Fruit fly (Drosophila melanogaster) whole organism, wandering third instar larva: ENCODE results near the gene CG13926.

ENCODE experiments used
- Abd-B ChIP-seq: fragments of >200 bp; optimal IDR thresholded peaks from 2 replicates; lab custom pipeline; 2017; ENCODE audit warnings: missing biosample characterization, missing genetic modification characterization
- CG32264 ChIP-seq: fragments of 200-800 bp; sonication (Bioruptor generic); optimal IDR thresholded peaks from 2 replicates; lab custom pipeline; 2016; ENCODE audit warnings: missing biosample characterization, missing genetic modification characterization
- CrebA ChIP-seq: fragments of 200-800 bp; sonication (Bioruptor generic); optimal IDR thresholded peaks from 2 replicates; lab custom pipeline; 2016; ENCODE audit warnings: missing biosample characterization, mild to moderate bottlenecking, missing genetic modification characterization, borderline replicate concordance
- Dfd ChIP-seq: fragments of >200 bp; optimal IDR thresholded peaks from 2 replicates; lab custom pipeline; 2017; ENCODE audit warnings: missing biosample characterization, missing genetic modification characterization
- Dif ChIP-seq: fragments of 200-275, 200-300 bp; sonication (Bioruptor generic); optimal IDR thresholded peaks from 2 replicates; lab custom pipeline; 2018; ENCODE audit warnings: missing biosample characterization, missing genetic modification characterization; ENCODE audit not compliant: partially characterized antibody
- GATAd ChIP-seq: sonication (Bioruptor generic); optimal IDR thresholded peaks from 2 replicates; lab custom pipeline; 2016; ENCODE audit warnings: missing biosample characterization, missing genetic modification characterization
- HLH106 ChIP-seq: fragments of 200-800 bp; optimal IDR thresholded peaks from 3 replicates; lab custom pipeline; 2019; ENCODE audit warnings: missing biosample characterization, mild to moderate bottlenecking, missing genetic modification characterization, moderate library complexity
- Hnf4 ChIP-seq: fragments of 200-800 bp; sonication (Bioruptor generic); optimal IDR thresholded peaks from 2 replicates; lab custom pipeline; 2016; ENCODE audit warnings: missing biosample characterization, mild to moderate bottlenecking, missing genetic modification characterization
- Hr78 ChIP-seq: fragments of >200 bp; optimal IDR thresholded peaks from 2 replicates; lab custom pipeline; 2017; ENCODE audit warnings: missing biosample characterization, missing genetic modification characterization
- Hr83 ChIP-seq: fragments of 200-300 bp; sonication (Bioruptor generic); optimal IDR thresholded peaks from 2 replicates; lab custom pipeline; 2016; ENCODE audit warnings: missing biosample characterization, mild to moderate bottlenecking, missing genetic modification characterization, moderate library complexity; ENCODE audit not compliant: poor library complexity, severe bottlenecking
- Mio ChIP-seq: sonication (Bioruptor generic); optimal IDR thresholded peaks from 2 replicates; lab custom pipeline; 2016; ENCODE audit warnings: missing biosample characterization, missing genetic modification characterization
- Myc ChIP-seq: fragments of >200 bp; optimal IDR thresholded peaks from 2 replicates; lab custom pipeline; 2017
- N ChIP-seq: fragments of >200 bp; optimal IDR thresholded peaks from 2 replicates; lab custom pipeline; 2018; ENCODE audit warnings: missing biosample characterization, missing external identifiers, missing genetic modification characterization
- OdsH ChIP-seq: fragments of 200-800 bp; sonication (Bioruptor generic); optimal IDR thresholded peaks from 2 replicates; lab custom pipeline; 2016; ENCODE audit warnings: missing biosample characterization, mild to moderate bottlenecking, missing genetic modification characterization
- Rel ChIP-seq, 2 experiments: fragments of 200-800 bp; sonication (Bioruptor generic) in 1 of 2; optimal IDR thresholded peaks; 2 replicates in 1 of 2; 3 replicates in 1 of 2; lab custom pipeline; 2016 to 2019; ENCODE audit warnings: mild to moderate bottlenecking in 2 of 2, missing biosample characterization in 2 of 2, missing genetic modification characterization in 2 of 2, moderate library complexity in 1 of 2
- Sp1 ChIP-seq: fragments of 200-800 bp; sonication (Bioruptor generic); optimal IDR thresholded peaks from 3 replicates; lab custom pipeline; 2019; ENCODE audit warnings: missing biosample characterization, mild to moderate bottlenecking, missing genetic modification characterization, moderate library complexity
- Vsx2 ChIP-seq: fragments of 200-300, 225-300 bp; sonication (Bioruptor generic); optimal IDR thresholded peaks from 2 replicates; lab custom pipeline; 2018; ENCODE audit warnings: missing biosample characterization, missing genetic modification characterization; ENCODE audit not compliant: partially characterized antibody
- br ChIP-seq: fragments of 200-800 bp; sonication (Bioruptor generic); optimal IDR thresholded peaks from 2 replicates; lab custom pipeline; 2016; ENCODE audit warnings: missing biosample characterization, missing genetic modification characterization
- brk ChIP-seq: fragments of 200-800 bp; sonication (Bioruptor generic); optimal IDR thresholded peaks from 2 replicates; lab custom pipeline; 2016; ENCODE audit warnings: missing biosample characterization, mild to moderate bottlenecking, missing genetic modification characterization
- dsf ChIP-seq: sonication (Bioruptor generic); optimal IDR thresholded peaks from 2 replicates; lab custom pipeline; 2016; ENCODE audit warnings: missing biosample characterization, missing genetic modification characterization, borderline replicate concordance
- ey ChIP-seq: fragments of 200-800 bp; sonication (Bioruptor generic); optimal IDR thresholded peaks from 2 replicates; lab custom pipeline; 2016; ENCODE audit warnings: missing biosample characterization, missing genetic modification characterization
- fru ChIP-seq: fragments of 200-800 bp; sonication (Bioruptor generic); optimal IDR thresholded peaks from 3 replicates; lab custom pipeline; 2016; ENCODE audit warnings: missing biosample characterization, mild to moderate bottlenecking, missing genetic modification characterization
- h ChIP-seq: fragments of 200-800 bp; sonication (Bioruptor generic); optimal IDR thresholded peaks from 3 replicates; lab custom pipeline; 2016; ENCODE audit warnings: missing biosample characterization, mild to moderate bottlenecking, missing genetic modification characterization
- jim ChIP-seq: fragments of 175-275, 200-325 bp; sonication (Bioruptor generic); optimal IDR thresholded peaks from 2 replicates; lab custom pipeline; 2016; ENCODE audit warnings: missing biosample characterization, mild to moderate bottlenecking, missing genetic modification characterization
- lola ChIP-seq: fragments of >200 bp; optimal IDR thresholded peaks from 2 replicates; lab custom pipeline; 2017; ENCODE audit warnings: missing biosample characterization, missing genetic modification characterization
- pan ChIP-seq: fragments of >200 bp; optimal IDR thresholded peaks from 2 replicates; lab custom pipeline; 2017
- psq ChIP-seq: fragments of 200-800 bp; sonication (Bioruptor generic); optimal IDR thresholded peaks from 3 replicates; lab custom pipeline; 2017; ENCODE audit warnings: missing biosample characterization, mild to moderate bottlenecking, missing genetic modification characterization, moderate library complexity
- sage ChIP-seq: fragments of 200-800 bp; sonication (Bioruptor generic); optimal IDR thresholded peaks from 2 replicates; lab custom pipeline; 2016; ENCODE audit warnings: missing biosample characterization, mild to moderate bottlenecking, missing genetic modification characterization
- tai ChIP-seq: sonication (Bioruptor generic); optimal IDR thresholded peaks from 2 replicates; lab custom pipeline; 2016; ENCODE audit warnings: missing biosample characterization, missing genetic modification characterization
- usp ChIP-seq: fragments of >200 bp; optimal IDR thresholded peaks from 2 replicates; lab custom pipeline; 2017; ENCODE audit warnings: missing biosample characterization, missing genetic modification characterization

The CG13926 gene

DNA sequence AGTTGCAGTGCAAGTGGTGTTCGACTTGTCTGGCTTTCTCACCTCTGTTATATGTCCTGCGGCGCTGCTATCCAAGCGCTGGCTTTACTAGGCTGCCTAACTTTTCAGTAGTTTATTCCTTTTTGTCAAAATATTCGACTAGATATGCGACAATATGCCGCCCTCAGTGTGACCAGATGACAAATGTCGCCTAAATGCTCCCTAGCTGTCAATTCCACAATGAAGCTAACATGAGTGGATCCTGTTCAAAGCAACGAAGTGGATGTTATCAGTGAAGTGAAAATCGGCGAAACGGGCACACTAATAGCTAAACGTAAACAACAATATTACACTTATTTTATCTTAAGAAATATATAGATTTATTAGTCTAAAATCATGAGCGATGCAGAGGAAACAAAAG is 46.9 kb upstream of the CG13926 start, which contains the start of the genes Srrm234 and CG7974:
Srrm234 (minus strand) TSS at position 189 of the 400 bp plus-strand sequence.
CG7974 (plus strand) TSS at position 263 of the 400 bp plus-strand sequence.
- TF ChIP-seq sage (GFP tag; lab: Kevin White, UChicago) (peak; percentile 1), ey (GFP tag; lab: Kevin White, UChicago) (no peak), tai (no peak), jim (GFP tag; lab: Kevin White, UChicago) (no peak), Hr83 (GFP tag; lab: Kevin White, UChicago) (no peak)

DNA sequence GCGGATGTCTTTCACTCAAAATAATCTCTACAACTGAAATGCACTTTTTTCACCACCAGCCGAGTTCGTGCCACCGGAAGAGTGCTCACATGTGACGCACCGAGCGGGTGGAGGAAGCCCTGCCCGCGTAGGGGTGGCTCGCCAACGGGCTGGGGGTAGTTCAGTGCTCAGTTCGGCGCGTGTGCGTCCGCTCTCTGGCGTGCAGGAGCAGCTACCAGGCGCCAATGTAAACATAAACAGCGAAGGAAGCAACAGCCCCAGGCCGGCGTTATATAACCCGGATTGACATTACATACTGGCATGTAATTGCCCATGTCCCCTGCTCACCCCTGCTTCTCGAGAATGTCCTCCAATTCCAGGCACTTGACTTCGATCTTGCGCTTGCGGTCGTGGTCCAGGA is 46.2 kb upstream of the CG13926 start:
- TF ChIP-seq tai: no peak
- no peak for TF ChIP-seq usp (GFP tag; lab: Kevin White, UChicago)
- no peak for TF ChIP-seq ey (GFP tag; lab: Kevin White, UChicago)
- TF ChIP-seq Rel (GFP tag; optimal IDR thresholded peaks at IDR 0.05; lab: Kevin White, UChicago): no peak
- TF ChIP-seq Rel (tag; optimal IDR thresholded peaks at IDR 0.05; lab: Kevin White, UChicago): no peak
- TF ChIP-seq sage (GFP tag; lab: Kevin White, UChicago): no peak
- no peak for TF ChIP-seq br (GFP tag; lab: Kevin White, UChicago)
- no peak for TF ChIP-seq GATAd
- no peak for TF ChIP-seq Myc (lab: Kevin White, UChicago)
- TF ChIP-seq lola (GFP tag; lab: Kevin White, UChicago): no peak
- no peak for TF ChIP-seq brk (GFP tag; lab: Kevin White, UChicago)
- no peak for TF ChIP-seq N (GFP tag; lab: Kevin White, UChicago)
- no peak for TF ChIP-seq Vsx2
- TF ChIP-seq Dif: no peak
- TF ChIP-seq Dfd: no peak
- no peak for TF ChIP-seq CrebA (GFP tag; lab: Kevin White, UChicago)
- TF ChIP-seq pan (lab: Kevin White, UChicago): no peak

DNA sequence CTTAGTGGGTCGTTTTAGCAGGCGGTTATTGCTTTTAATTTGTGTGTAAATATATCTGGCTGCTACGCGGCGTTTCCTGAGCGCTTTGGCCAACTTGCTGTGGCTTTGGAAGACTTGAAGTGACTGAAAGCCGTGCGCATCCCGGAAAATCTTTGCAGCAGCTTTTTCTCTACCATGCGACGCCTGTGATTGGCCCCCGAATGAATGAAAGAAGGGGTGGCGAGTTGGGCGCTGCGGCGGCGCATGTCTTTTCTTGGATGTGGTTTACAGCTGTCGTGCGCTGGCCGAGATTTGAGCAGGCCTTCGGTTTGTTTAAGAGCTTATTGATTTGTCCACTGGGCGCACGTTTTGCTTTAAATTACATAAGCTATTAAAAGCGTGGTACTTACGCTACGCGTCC is 45.6 kb upstream of the CG13926 start:
- TF ChIP-seq sage (GFP tag; lab: Kevin White, UChicago): no peak
- TF ChIP-seq Dif: peak; percentile 31

DNA sequence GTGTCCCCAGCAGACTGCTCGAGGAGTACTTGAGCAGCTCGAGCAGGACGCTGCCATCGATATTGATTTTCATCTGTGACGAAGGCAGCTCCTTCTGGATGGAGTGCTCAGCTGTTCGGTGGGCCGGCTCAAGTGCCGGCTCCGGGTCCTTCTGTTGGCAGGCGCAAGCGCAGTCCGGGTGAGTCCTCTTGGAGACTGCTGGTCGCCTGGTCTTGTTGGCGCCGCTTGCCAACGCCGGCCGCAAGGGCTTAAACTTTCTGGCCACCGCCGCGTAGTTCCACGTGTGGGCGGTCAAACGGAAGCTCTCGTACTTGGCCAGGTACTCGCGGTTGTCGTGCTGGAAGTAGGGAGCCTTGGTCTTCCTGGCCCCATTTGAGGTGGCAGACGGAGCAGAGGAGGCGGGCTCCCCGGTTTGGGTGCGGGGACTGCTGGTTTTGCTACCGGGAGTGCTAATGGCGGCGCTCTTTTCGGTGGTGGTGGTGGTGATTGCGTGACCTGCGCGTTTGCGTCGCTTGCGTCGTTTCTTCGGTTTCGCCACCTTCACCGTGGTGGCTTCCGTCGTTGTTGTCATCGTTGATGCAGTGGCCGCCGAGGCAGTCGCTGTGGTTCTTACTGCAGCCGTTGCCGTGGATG is 43.9 kb upstream of the CG13926 start:
- TF ChIP-seq psq (GFP tag; lab: Kevin White, UChicago) (no peak), Hr78 (GFP tag; lab: Kevin White, UChicago) (no peak), Sp1 (GFP tag; lab: Kevin White, UChicago) (no peak), Mio (GFP tag; lab: Kevin White, UChicago) (no peak), Hr83 (GFP tag; lab: Kevin White, UChicago) (no peak), OdsH (GFP tag; lab: Kevin White, UChicago) (no peak), Myc (lab: Kevin White, UChicago) (no peak), Hnf4 (no peak), usp (GFP tag; lab: Kevin White, UChicago) (no peak), CrebA (GFP tag; lab: Kevin White, UChicago) (no peak), brk (GFP tag; lab: Kevin White, UChicago) (no peak), br (GFP tag; lab: Kevin White, UChicago) (no peak), ey (GFP tag; lab: Kevin White, UChicago) (no peak), fru (GFP tag; lab: Kevin White, UChicago) (no peak), HLH106 (tag; lab: Kevin White, UChicago) (no peak), dsf (GFP tag; lab: Kevin White, UChicago) (no peak), Abd-B (GFP tag; lab: Kevin White, UChicago) (no peak), GATAd (no peak), Dif (no peak)

DNA sequence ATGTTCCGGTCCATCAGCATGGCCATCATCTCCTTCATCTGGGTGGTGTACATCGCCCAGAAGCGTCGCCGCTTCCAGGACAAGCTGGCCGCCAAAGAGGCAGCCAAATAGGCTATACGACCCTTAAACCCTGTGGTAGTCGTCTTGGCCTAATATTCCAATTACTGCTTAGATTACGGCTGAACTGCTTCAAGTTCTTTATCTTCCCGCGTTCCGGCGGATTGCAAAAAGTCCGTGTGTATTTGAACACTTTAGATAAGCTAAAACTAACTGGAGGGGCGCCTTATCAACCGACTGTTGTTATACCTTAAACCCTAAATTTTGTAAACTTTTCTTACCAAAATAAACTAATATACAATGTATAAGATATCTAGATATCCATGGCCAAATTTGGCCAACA is 35.8 kb upstream of the CG13926 start:
- TF ChIP-seq br (GFP tag; lab: Kevin White, UChicago) (no peak), h (GFP tag; lab: Kevin White, UChicago) (no peak), Sp1 (GFP tag; lab: Kevin White, UChicago) (no peak), CG32264 (no peak)
